Fruit fly (Drosophila melanogaster) whole organism: ENCODE results near the gene CG44088.
A peak's percentile ranks its signal among the peaks of the same experiment; 100 is the strongest.

Experiments used
- CG8478 ChIP-seq: fragments of >200 bp; optimal IDR thresholded peaks from 2 replicates; lab custom pipeline; 2018; ENCODE audit warnings: inconsistent platforms
- Dll ChIP-seq: fragments of >200 bp; optimal IDR thresholded peaks from 2 replicates; lab custom pipeline; 2017
- EcR ChIP-seq, 2 experiments: fragments of >200 bp; optimal IDR thresholded peaks; 2 replicates each; lab custom pipeline; 2017; ENCODE audit warnings: missing biosample characterization in 2 of 2, missing genetic modification characterization in 2 of 2, missing genetic modification reagents in 2 of 2
- pan ChIP-seq: fragments of >200 bp; optimal IDR thresholded peaks from 2 replicates; lab custom pipeline; 2017
- psq ChIP-seq: fragments of >200 bp; optimal IDR thresholded peaks from 2 replicates; lab custom pipeline; 2017
- usp ChIP-seq: fragments of >200 bp; optimal IDR thresholded peaks from 2 replicates; lab custom pipeline; 2017; ENCODE audit warnings: missing biosample characterization, missing genetic modification characterization, mixed read lengths

DNA sequence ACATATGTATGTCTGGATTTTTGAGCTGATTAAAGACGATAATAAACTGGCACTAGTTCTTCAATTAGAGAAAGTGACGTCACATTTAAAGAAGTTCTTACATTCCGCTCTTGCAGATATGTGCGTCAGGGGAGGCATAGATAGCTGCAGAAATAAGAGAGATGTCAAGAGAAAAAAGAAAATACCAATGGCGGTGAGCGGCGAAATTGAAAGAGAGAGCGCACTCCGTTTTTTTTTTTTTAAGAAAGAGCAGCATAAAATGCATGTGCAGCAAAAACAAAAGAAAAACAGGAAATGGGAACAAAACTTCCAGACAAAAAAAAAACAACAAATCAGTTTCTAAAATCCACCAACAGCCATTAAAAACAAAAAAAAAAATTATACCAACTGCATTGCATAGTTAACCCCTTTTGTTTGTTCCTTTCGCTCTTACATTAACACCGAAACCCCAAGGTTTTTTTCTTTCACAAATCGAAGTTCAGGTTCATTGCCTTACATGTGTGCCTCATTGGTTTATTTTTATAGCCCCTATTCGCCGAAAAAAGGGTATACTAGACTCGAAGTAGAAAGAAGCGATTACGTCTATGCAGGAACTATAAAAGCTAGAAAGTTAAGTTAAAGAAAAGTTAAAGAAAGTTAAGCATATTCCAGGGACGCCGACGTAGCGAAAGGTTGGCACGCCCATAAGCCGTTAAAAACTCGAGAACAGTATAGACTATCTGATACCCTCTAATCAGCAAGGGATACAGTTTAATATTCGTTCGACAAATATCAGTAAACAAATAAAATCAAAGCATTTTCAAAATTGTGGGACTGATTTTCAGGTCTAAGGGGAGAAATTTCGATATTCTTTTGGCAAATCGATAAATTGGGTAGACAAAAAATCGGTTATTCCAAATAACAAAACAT is 34.0 kb downstream of the CG44088 start:
- no peak for TF ChIP-seq pan
- TF ChIP-seq CG8478 (lab: Kevin White, UChicago) = no peak
- no peak for TF ChIP-seq psq (lab: Kevin White, UChicago)
- no peak for TF ChIP-seq Dll (lab: Kevin White, UChicago)
- no peak for TF ChIP-seq usp (GFP tag; lab: Kevin White, UChicago)
- TF ChIP-seq EcR (GFP tag; optimal IDR thresholded peaks at IDR 0.05; lab: Kevin White, UChicago) = peak in 1 of 2 experiments; percentile 60
